Worm (Caenorhabditis elegans) whole organism, L4 larva: Measurements from ENCODE around the gene C10G8.3.

ENCODE experiments used
- ama-1 ChIP-seq: fragments of 150-350 bp; optimal IDR thresholded peaks from 2 replicates; lab custom pipeline; 2014; ENCODE audit warnings: inconsistent platforms, mixed read lengths
- cey-2 ChIP-seq: sonication (generic microtip); optimal IDR thresholded peaks from 3 replicates; lab custom pipeline; 2017; ENCODE audit warnings: missing genetic modification characterization, mild to moderate bottlenecking, missing compliant biosample characterization, antibody characterized with exemption, borderline replicate concordance; ENCODE audit not compliant: insufficient read depth
- dmd-8 ChIP-seq: fragments of 200-800 bp; sonication (Bioruptor generic); IDR thresholded peaks from 2 replicates; pipeline ENCODE4 v1.3.6; 2022; ENCODE audit warnings: missing genetic modification characterization, missing compliant biosample characterization
- lin-15B ChIP-seq: fragments of 150-350 bp; sonication (generic microtip); optimal IDR thresholded peaks from 3 replicates; lab custom pipeline; 2014; ENCODE audit warnings: missing biosample characterization, missing genetic modification characterization
- nhr-111 ChIP-seq: fragments of 200-800 bp; sonication (Bioruptor generic); optimal IDR thresholded peaks from 2 replicates; lab custom pipeline; 2018; ENCODE audit warnings: mild to moderate bottlenecking, missing genetic modification characterization, missing compliant biosample characterization
- rbr-2 ChIP-seq: sonication (generic microtip); optimal IDR thresholded peaks from 2 replicates; lab custom pipeline; 2016; ENCODE audit warnings: missing genotype, missing genetic modification characterization, missing compliant biosample characterization
- ztf-11 ChIP-seq: fragments of 150-350 bp; optimal IDR thresholded peaks from 2 replicates; lab custom pipeline; 2014; ENCODE audit warnings: missing biosample characterization, missing genetic modification characterization

- TF ChIP-seq ama-1 (lab: Kevin White, UChicago) (no peak), rbr-2 (tag; lab: Kevin White, UChicago) (no peak), dmd-8 (GFP tag; lab: Robert Waterston, UW) (no peak), lin-15B (tag; lab: Kevin White, UChicago) (no peak), cey-2 (tag; lab: Kevin White, UChicago) (no peak), nhr-111 (no peak), ztf-11 (tag; lab: Kevin White, UChicago) (no peak)
These were observed 36.9 kb downstream of the C10G8.3 start, which contains the start of gene T09D3.3 for ce11 chrV:5349471-5349870.
